Worm (Caenorhabditis elegans): ENCODE data around the gene crn-4.

DNA sequence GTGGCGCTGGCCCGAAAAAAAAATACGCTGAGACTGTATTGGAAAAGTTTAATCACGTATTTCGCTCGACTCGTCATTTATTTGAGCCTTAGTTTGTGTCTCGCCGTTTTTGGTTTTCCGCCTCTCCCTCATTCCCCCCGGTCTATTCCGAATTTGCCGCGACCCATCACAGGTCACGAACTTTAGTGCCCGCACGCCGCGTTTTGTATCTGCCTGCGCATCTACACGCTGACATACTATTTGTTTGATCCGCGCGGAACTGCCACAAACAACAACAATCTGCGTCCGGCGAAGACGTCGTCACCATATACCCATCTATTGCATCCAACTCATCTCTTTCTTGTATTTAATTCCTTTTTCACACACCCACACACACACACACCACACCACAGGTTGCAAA is 47.7 kb downstream of the crn-4 start:
- TF ChIP-seq flt-1 (GFP tag; IDR thresholded peaks at IDR 0.05) (no peak), T22C8.4 (GFP tag; IDR thresholded peaks at IDR 0.05) (no peak), ref-1 (GFP tag; conservative IDR thresholded peaks at IDR 0.05) (no peak), klf-2 (GFP tag; conservative IDR thresholded peaks at IDR 0.05) (no peak), ztf-29 (GFP tag; IDR thresholded peaks at IDR 0.05) (no peak), med-1 (GFP tag; optimal IDR thresholded peaks at IDR 0.05; ENCODE audit: insufficient read depth) (no peak), ztf-23 (GFP tag; IDR thresholded peaks at IDR 0.05) (no peak), cog-1 (tag; optimal IDR thresholded peaks at IDR 0.05) (no peak), tab-1 (GFP tag; IDR thresholded peaks at IDR 0.05) (no peak)
